Worm (Caenorhabditis elegans): ENCODE results near the gene Y102A11A.2.

ce11 chrX:2018848-2019247 is 7.6 kb upstream of the Y102A11A.2 start, which contains the start of gene Y102A11A.3:
- TF ChIP-seq W03F9.2 (tag; optimal IDR thresholded peaks at IDR 0.05) (no peak), him-1 (tag; optimal IDR thresholded peaks at IDR 0.05) (no peak), dao-5 (tag; optimal IDR thresholded peaks at IDR 0.05) (no peak)
